Worm (Caenorhabditis elegans): ENCODE results near the gene fbxc-30.

DNA sequence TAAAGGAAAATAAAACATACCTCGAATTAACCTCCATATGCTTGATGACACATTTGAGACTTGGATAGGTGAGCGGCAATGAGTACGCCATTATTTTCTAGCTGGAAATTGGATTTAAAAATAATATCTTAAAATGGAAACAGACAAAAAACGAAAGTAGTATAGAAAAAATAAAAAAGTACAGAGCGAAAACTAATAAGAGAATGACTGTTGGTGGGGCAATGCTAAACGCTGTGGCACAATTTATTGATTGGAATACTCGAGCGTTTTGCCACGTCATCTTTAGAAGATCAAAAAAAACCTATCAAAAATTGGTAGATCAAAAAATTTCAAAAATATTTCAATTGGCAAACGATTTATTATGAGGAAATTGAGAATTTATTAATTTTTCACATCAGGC lies 30.7 kb downstream of the fbxc-30 start, which contains the start of gene fbxc-32:
- no peak for TF ChIP-seq nhr-11 (tag; optimal IDR thresholded peaks at IDR 0.05)
- no peak for TF ChIP-seq fax-1 (tag; optimal IDR thresholded peaks at IDR 0.05)

Data from whole organism, late embryonic.